Fruit fly (Drosophila melanogaster) whole organism, embryonic: ENCODE results near the gene spn-F.

ENCODE experiments used
- Abd-B ChIP-seq: fragments of 200-800 bp; sonication (Bioruptor generic); optimal IDR thresholded peaks from 2 replicates; lab custom pipeline; 2018; ENCODE audit warnings: missing biosample characterization, mild to moderate bottlenecking, missing genetic modification characterization, moderate library complexity
- Adf1 ChIP-seq: fragments of 200-800 bp; sonication (Bioruptor generic); IDR thresholded peaks from 2 replicates; pipeline ENCODE4 v1.3.6; 2022; ENCODE audit warnings: missing biosample characterization, missing genetic modification characterization
- CG10274 ChIP-seq: fragments of 200-800 bp; sonication (Bioruptor generic); optimal IDR thresholded peaks from 3 replicates; lab custom pipeline; 2017; ENCODE audit warnings: missing biosample characterization, mild to moderate bottlenecking, missing genetic modification characterization
- CG11085 ChIP-seq: fragments of 200-800 bp; sonication (Bioruptor generic); IDR thresholded peaks from 2 replicates; pipeline ENCODE4 v1.3.6; 2022; ENCODE audit warnings: missing biosample characterization, missing genetic modification characterization
- CG11456 ChIP-seq: fragments of 200-800 bp; sonication (Bioruptor generic); IDR thresholded peaks from 3 replicates; pipeline ENCODE4 v1.3.6; 2022; ENCODE audit warnings: missing biosample characterization, missing genetic modification characterization
- CG12299 ChIP-seq: fragments of 200-800 bp; sonication (Bioruptor generic); optimal IDR thresholded peaks from 2 replicates; lab custom pipeline; 2018; ENCODE audit warnings: missing biosample characterization, mild to moderate bottlenecking, missing genetic modification characterization
- CG12391 ChIP-seq: fragments of 200-800 bp; sonication (Bioruptor generic); optimal IDR thresholded peaks from 3 replicates; lab custom pipeline; 2018; ENCODE audit warnings: missing biosample characterization, mild to moderate bottlenecking, missing genetic modification characterization, moderate library complexity
- CG14860 ChIP-seq: fragments of 200-800 bp; sonication (Bioruptor generic); IDR thresholded peaks from 3 replicates; pipeline ENCODE4 v1.3.6; 2022; ENCODE audit warnings: missing biosample characterization, missing genetic modification characterization; ENCODE audit not compliant: partially characterized antibody
- CG16863 ChIP-seq: fragments of 200-800 bp; sonication (Bioruptor generic); optimal IDR thresholded peaks from 3 replicates; lab custom pipeline; 2016; ENCODE audit warnings: missing biosample characterization, missing genetic modification characterization
- CG17328 ChIP-seq: fragments of 200-800 bp; sonication (Bioruptor generic); IDR thresholded peaks from 2 replicates; pipeline ENCODE4 v1.3.6; 2022; ENCODE audit warnings: missing biosample characterization, missing genetic modification characterization
- CG18619 ChIP-seq: fragments of 200-800 bp; sonication (Bioruptor generic); optimal IDR thresholded peaks from 3 replicates; lab custom pipeline; 2017; ENCODE audit warnings: missing biosample characterization, mild to moderate bottlenecking, missing genetic modification characterization
- CG30403 ChIP-seq: fragments of 200-800 bp; sonication (Bioruptor generic); optimal IDR thresholded peaks from 3 replicates; lab custom pipeline; 2016; ENCODE audit warnings: missing biosample characterization, missing genetic modification characterization
- CG4424 ChIP-seq: fragments of 200-800 bp; sonication (Bioruptor generic); optimal IDR thresholded peaks from 3 replicates; lab custom pipeline; 2016; ENCODE audit warnings: missing biosample characterization, missing genetic modification characterization
- CG4730 ChIP-seq: fragments of 200-800 bp; sonication (Bioruptor generic); IDR thresholded peaks from 2 replicates; pipeline ENCODE4 v1.3.6; 2022; ENCODE audit warnings: missing biosample characterization, missing genetic modification characterization
- CG6272 ChIP-seq: fragments of 200-800 bp; sonication (Bioruptor generic); IDR thresholded peaks from 2 replicates; pipeline ENCODE4 v1.3.6; 2022; ENCODE audit warnings: missing biosample characterization, missing genetic modification characterization
- CG7745 ChIP-seq: fragments of 200-800 bp; sonication (Bioruptor generic); optimal IDR thresholded peaks from 2 replicates; lab custom pipeline; 2018; ENCODE audit warnings: missing biosample characterization, mild to moderate bottlenecking, missing genetic modification characterization, moderate library complexity
- CG8478 ChIP-seq: fragments of >200 bp; optimal IDR thresholded peaks from 2 replicates; lab custom pipeline; 2018
- CG8944 ChIP-seq: fragments of 200-800 bp; sonication (Bioruptor generic); optimal IDR thresholded peaks from 3 replicates; lab custom pipeline; 2016; ENCODE audit warnings: missing biosample characterization, missing genetic modification characterization
- Chrac-16 ChIP-seq: fragments of 200-800 bp; sonication (Bioruptor generic); optimal IDR thresholded peaks from 3 replicates; lab custom pipeline; 2016; ENCODE audit warnings: missing biosample characterization, missing genetic modification characterization
- D ChIP-seq, 2 experiments: fragments of 200-800 bp in 1 of 2; fragments of >200 bp in 1 of 2; sonication (Bioruptor generic) in 1 of 2; optimal IDR thresholded peaks; 2 replicates in 1 of 2; 3 replicates in 1 of 2; lab custom pipeline; 2017; ENCODE audit warnings: mild to moderate bottlenecking in 1 of 2, missing biosample characterization in 1 of 2, missing genetic modification characterization in 1 of 2, missing genetic modification reagents in 1 of 2
- Dad ChIP-seq: fragments of 200-800 bp; sonication (Bioruptor generic); optimal IDR thresholded peaks from 3 replicates; lab custom pipeline; 2016; ENCODE audit warnings: missing biosample characterization, missing genetic modification characterization
- Ets97D ChIP-seq: fragments of 200-800 bp; sonication (Bioruptor generic); optimal IDR thresholded peaks from 3 replicates; lab custom pipeline; 2016; ENCODE audit warnings: missing biosample characterization, missing genetic modification characterization
- Gsc ChIP-seq: fragments of 200-800 bp; sonication (Bioruptor generic); IDR thresholded peaks from 2 replicates; pipeline ENCODE4 v1.3.6; 2022; ENCODE audit warnings: missing biosample characterization, missing genetic modification characterization
- Hand ChIP-seq: fragments of 200-800 bp; sonication (Bioruptor generic); optimal IDR thresholded peaks from 2 replicates; lab custom pipeline; 2017; ENCODE audit warnings: mild to moderate bottlenecking, missing biosample characterization, missing genetic modification reagents, missing genetic modification characterization
- Lpt ChIP-seq: fragments of >200 bp; optimal IDR thresholded peaks from 2 replicates; lab custom pipeline; 2018; ENCODE audit warnings: missing biosample characterization, missing genetic modification characterization
- NK7.1 ChIP-seq: fragments of 200-800 bp; sonication (Bioruptor generic); optimal IDR thresholded peaks from 3 replicates; lab custom pipeline; 2016; ENCODE audit warnings: missing biosample characterization, missing genetic modification characterization
- Opbp ChIP-seq: fragments of 200-800 bp; sonication (Bioruptor generic); IDR thresholded peaks from 3 replicates; pipeline ENCODE4 v1.3.6; 2022; ENCODE audit warnings: missing biosample characterization, missing genetic modification characterization; ENCODE audit not compliant: partially characterized antibody
- Sry-β ChIP-seq: fragments of 200-800 bp; sonication (Bioruptor generic); optimal IDR thresholded peaks from 2 replicates; lab custom pipeline; 2018; ENCODE audit warnings: missing biosample characterization, mild to moderate bottlenecking, missing genetic modification characterization, moderate library complexity
- Vsx1 ChIP-seq: fragments of 200-800 bp; sonication (Bioruptor generic); optimal IDR thresholded peaks from 2 replicates; lab custom pipeline; 2017; ENCODE audit warnings: missing biosample characterization, mild to moderate bottlenecking, missing genetic modification characterization, missing genetic modification reagents
- Xrp1 ChIP-seq: fragments of 200-800 bp; sonication (Bioruptor generic); IDR thresholded peaks from 2 replicates; pipeline ENCODE4 v1.3.6; 2022; ENCODE audit warnings: missing biosample characterization, missing genetic modification characterization
- ab ChIP-seq: fragments of 200-800 bp; sonication (Bioruptor generic); optimal IDR thresholded peaks from 2 replicates; lab custom pipeline; 2016; ENCODE audit warnings: missing biosample characterization, missing genetic modification characterization
- ac ChIP-seq: fragments of 200-800 bp; sonication (Bioruptor generic); optimal IDR thresholded peaks from 3 replicates; lab custom pipeline; 2017; ENCODE audit warnings: missing biosample characterization, mild to moderate bottlenecking, missing genetic modification characterization
- ap ChIP-seq: fragments of 200-800 bp; sonication (Bioruptor generic); IDR thresholded peaks from 2 replicates; pipeline ENCODE4 v1.3.6; 2022; ENCODE audit warnings: missing biosample characterization, missing genetic modification characterization
- ase ChIP-seq: fragments of 200-800 bp; sonication (Bioruptor generic); IDR thresholded peaks from 3 replicates; pipeline ENCODE4 v1.3.6; 2022; ENCODE audit warnings: missing biosample characterization, missing genetic modification characterization
- ato ChIP-seq: fragments of 200-800 bp; sonication (Bioruptor generic); IDR thresholded peaks from 2 replicates; pipeline ENCODE4 v1.3.6; 2022; ENCODE audit warnings: missing biosample characterization, missing genetic modification characterization; ENCODE audit not compliant: partially characterized antibody
- bowl ChIP-seq: fragments of 200-800 bp; sonication (Bioruptor generic); IDR thresholded peaks from 2 replicates; pipeline ENCODE4 v1.3.6; 2022; ENCODE audit warnings: missing biosample characterization, missing genetic modification characterization
- crc ChIP-seq: fragments of 200-800 bp; sonication (Bioruptor generic); optimal IDR thresholded peaks from 2 replicates; lab custom pipeline; 2016; ENCODE audit warnings: missing biosample characterization, missing genetic modification characterization
- disco-r ChIP-seq: fragments of 200-800 bp; sonication (Bioruptor generic); optimal IDR thresholded peaks from 2 replicates; lab custom pipeline; 2016; ENCODE audit warnings: missing biosample characterization, missing genetic modification characterization
- grn ChIP-seq: fragments of 200-800 bp; sonication (Bioruptor generic); optimal IDR thresholded peaks from 3 replicates; lab custom pipeline; 2017; ENCODE audit warnings: missing biosample characterization, missing genetic modification characterization
- gro ChIP-seq: fragments of 200-800 bp; sonication (Bioruptor generic); optimal IDR thresholded peaks from 2 replicates; lab custom pipeline; 2016; ENCODE audit warnings: missing biosample characterization, missing genetic modification characterization
- gsb ChIP-seq: fragments of 200-800 bp; sonication (Bioruptor generic); IDR thresholded peaks from 2 replicates; pipeline ENCODE4 v1.3.6; 2022; ENCODE audit warnings: missing biosample characterization, missing genetic modification characterization
- ind ChIP-seq: fragments of 200-800 bp; sonication (Bioruptor generic); optimal IDR thresholded peaks from 3 replicates; lab custom pipeline; 2016; ENCODE audit warnings: missing biosample characterization, missing genetic modification characterization
- oc ChIP-seq: fragments of 200-800 bp; sonication (Bioruptor generic); optimal IDR thresholded peaks from 2 replicates; lab custom pipeline; 2018; ENCODE audit warnings: missing biosample characterization, mild to moderate bottlenecking, missing genetic modification characterization, moderate library complexity
- pb ChIP-seq: fragments of 200-800 bp; sonication (Bioruptor generic); optimal IDR thresholded peaks from 3 replicates; lab custom pipeline; 2016; ENCODE audit warnings: missing biosample characterization, missing genetic modification characterization
- sens ChIP-seq: fragments of 200-800 bp; sonication (Bioruptor generic); peaks from one replicate; lab custom pipeline; 2016; ENCODE audit warnings: missing biosample characterization, missing genetic modification characterization
- tap ChIP-seq: fragments of 200-800 bp; optimal IDR thresholded peaks from 3 replicates; lab custom pipeline; 2019; ENCODE audit warnings: missing biosample characterization, mild to moderate bottlenecking, missing genetic modification characterization, moderate library complexity
- tll ChIP-seq, 2 experiments: fragments of 200-800 bp in 1 of 2; fragments of >200 bp in 1 of 2; sonication (Bioruptor generic) in 1 of 2; optimal IDR thresholded peaks; 2 replicates each; lab custom pipeline; 2017 to 2019; ENCODE audit warnings: missing biosample characterization in 2 of 2, missing genetic modification characterization in 2 of 2, mild to moderate bottlenecking in 1 of 2, moderate library complexity in 1 of 2
- ttk ChIP-seq: fragments of 200-800 bp; sonication (Bioruptor generic); IDR thresholded peaks from 2 replicates; pipeline ENCODE4 v2.1.2; 2022; ENCODE audit warnings: missing biosample characterization, missing genetic modification characterization
- twi ChIP-seq: fragments of 200-800 bp; optimal IDR thresholded peaks from 2 replicates; lab custom pipeline; 2019; ENCODE audit warnings: missing biosample characterization, mild to moderate bottlenecking, missing genetic modification characterization, moderate library complexity
- zf30C ChIP-seq: fragments of 200-800 bp; sonication (Bioruptor generic); optimal IDR thresholded peaks from 3 replicates; lab custom pipeline; 2018; ENCODE audit warnings: missing biosample characterization, mild to moderate bottlenecking, missing genetic modification characterization

Gene spn-F

DNA sequence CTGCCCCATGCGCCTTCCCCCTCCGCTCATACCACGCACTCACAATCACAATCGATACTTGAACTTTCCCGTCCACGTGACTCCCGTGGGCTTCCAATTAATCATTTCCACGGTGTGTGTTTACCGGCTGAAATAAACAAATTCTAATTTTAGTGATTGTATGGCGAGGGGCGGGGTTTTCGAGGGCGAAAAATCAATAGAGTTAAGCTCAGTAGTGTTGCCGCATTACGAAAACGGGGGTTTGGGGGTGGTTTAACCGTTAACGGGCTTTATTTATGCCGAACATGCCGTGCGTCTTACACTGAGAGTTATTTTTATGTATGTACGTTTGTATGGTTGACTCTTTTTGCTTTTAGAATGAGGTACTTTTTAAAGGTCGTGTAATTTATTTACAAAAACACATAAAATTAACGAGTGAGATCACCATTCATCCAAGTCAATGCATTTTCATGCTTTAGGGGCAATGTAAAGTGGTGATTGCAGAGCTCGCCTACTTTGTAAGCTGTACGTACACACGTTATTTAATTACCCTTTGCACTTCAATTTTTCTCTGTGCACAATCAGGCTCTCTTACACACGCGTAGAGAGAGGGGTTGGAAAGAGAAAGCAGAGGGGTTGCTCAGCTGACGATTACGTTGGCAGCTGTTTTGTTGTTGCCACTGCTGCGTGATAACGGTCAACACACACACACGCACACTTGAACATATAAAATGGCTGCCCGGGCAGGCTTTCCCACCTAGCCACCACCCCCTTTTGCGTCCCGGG is 32.6 kb upstream of the spn-F start (continued):
- TF ChIP-seq Vsx1 (GFP tag; lab: Kevin White, UChicago) = peak; percentile 52
- peak; percentile 97 for TF ChIP-seq sens (GFP tag; lab: Kevin White, UChicago)
- TF ChIP-seq ase = no peak
- TF ChIP-seq gro = peak; percentile 69
- no peak for TF ChIP-seq CG11456 (GFP tag; lab: Robert Waterston, UW)
- TF ChIP-seq gsb (GFP tag; lab: Robert Waterston, UW) = no peak
- peak; percentile 89 for TF ChIP-seq CG18619
- peak; percentile 77 for TF ChIP-seq ac (GFP tag; lab: Kevin White, UChicago)
- peak; percentile 73 for TF ChIP-seq disco-r
- TF ChIP-seq CG4730 = no peak
- TF ChIP-seq CG8944 (GFP tag; lab: Kevin White, UChicago) = peak; percentile 68
- TF ChIP-seq CG12391 (tag; lab: Kevin White, UChicago) = peak; percentile 89
- TF ChIP-seq CG10274 (GFP tag; lab: Kevin White, UChicago) = peak; percentile 63
- peak; percentile 74 for TF ChIP-seq NK7.1
- peak; percentile 80 for TF ChIP-seq crc
- peak; percentile 77 for TF ChIP-seq Abd-B (GFP tag; lab: Kevin White, UChicago)
- peak; percentile 86 for TF ChIP-seq pb (GFP tag; lab: Kevin White, UChicago)
- TF ChIP-seq Sry-β (GFP tag; lab: Kevin White, UChicago) = peak; percentile 16
- TF ChIP-seq CG8478 = no peak
- peak; percentile 68 for TF ChIP-seq CG4424
- no peak for TF ChIP-seq Adf1
- peak; percentile 86 for TF ChIP-seq CG16863
- peak; percentile 72 for TF ChIP-seq Dad
- TF ChIP-seq Hand (GFP tag; lab: Kevin White, UChicago) = peak; percentile 84
- peak; percentile 75 for TF ChIP-seq CG12299 (tag; lab: Kevin White, UChicago)
- no peak for TF ChIP-seq ap (GFP tag; lab: Robert Waterston, UW)
- peak; percentile 53 for TF ChIP-seq CG6272 (GFP tag; lab: Robert Waterston, UW)
- peak; percentile 85 for TF ChIP-seq ind (GFP tag; lab: Kevin White, UChicago)
- TF ChIP-seq ab (GFP tag; lab: Kevin White, UChicago) = peak; percentile 42
- no peak for TF ChIP-seq grn
- no peak for TF ChIP-seq Xrp1 (GFP tag; lab: Robert Waterston, UW)
- TF ChIP-seq CG17328 (GFP tag; lab: Robert Waterston, UW) = no peak
- TF ChIP-seq oc = peak; percentile 78
- TF ChIP-seq ato (GFP tag; lab: Robert Waterston, UW) = no peak
- TF ChIP-seq CG7745 (tag; lab: Kevin White, UChicago) = no peak
- TF ChIP-seq CG11085 (GFP tag; lab: Robert Waterston, UW) = no peak
- TF ChIP-seq CG14860 (GFP tag; lab: Robert Waterston, UW) = no peak
- no peak for TF ChIP-seq ttk (GFP tag; lab: Robert Waterston, UW)
- peak; percentile 38 for TF ChIP-seq Ets97D (GFP tag; lab: Kevin White, UChicago)
- peak; percentile 91 for TF ChIP-seq CG30403 (GFP tag; lab: Kevin White, UChicago)
- peak; percentile 98 for TF ChIP-seq zf30C (GFP tag; lab: Kevin White, UChicago)
- TF ChIP-seq Chrac-16 (GFP tag; lab: Kevin White, UChicago) = peak; percentile 82
- no peak for TF ChIP-seq Gsc (GFP tag; lab: Robert Waterston, UW)
- TF ChIP-seq bowl = no peak
- no peak for TF ChIP-seq Opbp (GFP tag; lab: Robert Waterston, UW)
- TF ChIP-seq twi (tag; lab: Kevin White, UChicago) = peak; percentile 72
- TF ChIP-seq tll (GFP tag; optimal IDR thresholded peaks at IDR 0.05; lab: Kevin White, UChicago) = peak in 1 of 2 experiments; percentile 20
- no peak for TF ChIP-seq Lpt (GFP tag; lab: Kevin White, UChicago)
- TF ChIP-seq D (optimal IDR thresholded peaks at IDR 0.05; lab: Kevin White, UChicago) = no peak
- peak; percentile 73 for TF ChIP-seq D (GFP tag; optimal IDR thresholded peaks at IDR 0.05; lab: Kevin White, UChicago)
- peak; percentile 76 for TF ChIP-seq tap (tag; lab: Kevin White, UChicago)
